Worm (Caenorhabditis elegans) whole organism, L4/young adult: Measurements from ENCODE around the gene hmp-1.

Source experiments
- W03F9.2 ChIP-seq: fragments of 150-350 bp; optimal IDR thresholded peaks from 2 replicates; lab custom pipeline; 2014; ENCODE audit warnings: missing biosample characterization, missing genetic modification characterization
- dao-5 ChIP-seq: sonication (generic microtip); optimal IDR thresholded peaks from 2 replicates; lab custom pipeline; 2016; ENCODE audit warnings: missing genotype, missing genetic modification characterization, moderate library complexity, missing compliant biosample characterization
- him-1 ChIP-seq: sonication (generic microtip); optimal IDR thresholded peaks from 2 replicates; lab custom pipeline; 2016; ENCODE audit warnings: missing genotype, missing genetic modification reagents, missing genetic modification characterization, missing compliant biosample characterization

hmp-1 gene

ce11 chrV:11844828-11845227, 843 bp upstream of the hmp-1 start:
- TF ChIP-seq dao-5 (tag; lab: Kevin White, UChicago) (no peak), him-1 (peak; percentile 42), W03F9.2 (tag; lab: Kevin White, UChicago) (no peak)

ce11 chrV:11846969-11847368, 1.3 kb downstream of the hmp-1 start:
- no peak for TF ChIP-seq W03F9.2 (tag; lab: Kevin White, UChicago)
- TF ChIP-seq dao-5 (tag; lab: Kevin White, UChicago): no peak

- TF ChIP-seq dao-5 (tag; lab: Kevin White, UChicago) (no peak), him-1 (no peak), W03F9.2 (tag; lab: Kevin White, UChicago) (no peak)
These were observed 3.7 kb downstream of the hmp-1 start for ce11 chrV:11849408-11849807.

ce11 chrV:11852305-11852704, 6.6 kb downstream of the hmp-1 start:
- TF ChIP-seq W03F9.2 (tag; lab: Kevin White, UChicago): no peak
- no peak for TF ChIP-seq him-1
- TF ChIP-seq dao-5 (tag; lab: Kevin White, UChicago): no peak

ce11 chrV:11853723-11854122, 8.1 kb downstream of the hmp-1 start:
- TF ChIP-seq dao-5 (tag; lab: Kevin White, UChicago): no peak
- TF ChIP-seq him-1: no peak
- no peak for TF ChIP-seq W03F9.2 (tag; lab: Kevin White, UChicago)

- no peak for TF ChIP-seq dao-5 (tag; lab: Kevin White, UChicago)
- no peak for TF ChIP-seq W03F9.2 (tag; lab: Kevin White, UChicago)
- TF ChIP-seq him-1: no peak
These were observed 9.2 kb downstream of the hmp-1 start for ce11 chrV:11854905-11855304.

- no peak for TF ChIP-seq dao-5 (tag; lab: Kevin White, UChicago)
- no peak for TF ChIP-seq W03F9.2 (tag; lab: Kevin White, UChicago)
These were observed 10.4 kb downstream of the hmp-1 start for ce11 chrV:11856022-11856421.

ce11 chrV:11857756-11858155, 12.1 kb downstream of the hmp-1 start:
- TF ChIP-seq dao-5 (tag; lab: Kevin White, UChicago) (no peak), him-1 (no peak), W03F9.2 (tag; lab: Kevin White, UChicago) (no peak)

- no peak for TF ChIP-seq W03F9.2 (tag; lab: Kevin White, UChicago)
- TF ChIP-seq dao-5 (tag; lab: Kevin White, UChicago): no peak
- TF ChIP-seq him-1: no peak
These were observed 12.6 kb downstream of the hmp-1 start for ce11 chrV:11858299-11858698.

ce11 chrV:11859082-11859858, 13.6 kb downstream of the hmp-1 start:
- no peak for TF ChIP-seq W03F9.2 (tag; lab: Kevin White, UChicago)
- no peak for TF ChIP-seq him-1
- no peak for TF ChIP-seq dao-5 (tag; lab: Kevin White, UChicago)

ce11 chrV:11860375-11860774, 14.7 kb downstream of the hmp-1 start, which contains the start of gene R13H4.5:
R13H4.5 (plus strand) TSS chrV:11860675.
- TF ChIP-seq W03F9.2 (tag; lab: Kevin White, UChicago) (no peak), dao-5 (tag; lab: Kevin White, UChicago) (no peak), him-1 (no peak)

- TF ChIP-seq W03F9.2 (tag; lab: Kevin White, UChicago) (no peak), dao-5 (tag; lab: Kevin White, UChicago) (no peak), him-1 (no peak)
These were observed 16.3 kb downstream of the hmp-1 start for ce11 chrV:11861880-11862544.

- TF ChIP-seq dao-5 (tag; lab: Kevin White, UChicago): no peak
- TF ChIP-seq him-1: no peak
- TF ChIP-seq W03F9.2 (tag; lab: Kevin White, UChicago): no peak
These were observed 17.1 kb downstream of the hmp-1 start, which contains the start of gene R13H4.6 for ce11 chrV:11862817-11863216. R13H4.6 (plus strand) TSS chrV:11863117.

ce11 chrV:11868142-11868541, 22.5 kb downstream of the hmp-1 start, which contains the start of gene R13H4.7:
R13H4.7 (minus strand) TSS chrV:11868242.
- no peak for TF ChIP-seq W03F9.2 (tag; lab: Kevin White, UChicago)
- no peak for TF ChIP-seq dao-5 (tag; lab: Kevin White, UChicago)
- TF ChIP-seq him-1: no peak
